Worm (Caenorhabditis elegans): ENCODE measurements around the gene Y54G2A.40.

- TF ChIP-seq ZK546.5 (tag; optimal IDR thresholded peaks at IDR 0.05) (no peak), jun-1 (tag; optimal IDR thresholded peaks at IDR 0.05) (no peak), nhr-76 (tag; optimal IDR thresholded peaks at IDR 0.05) (no peak)
Measured at ce11 chrIV:2841260-2841659, 5.0 kb upstream of the Y54G2A.40 start, which contains the start of gene clec-83.
